Worm (Caenorhabditis elegans) whole organism, L4 larva: ENCODE results near the gene ZK666.11.

Source experiments
- D1046.2 ChIP-seq: fragments of 200-800 bp; sonication (Bioruptor generic); IDR thresholded peaks from 2 replicates; pipeline ENCODE4 v1.3.6; 2022; ENCODE audit warnings: missing genetic modification characterization, missing compliant biosample characterization
- F37D6.2 ChIP-seq: sonication (generic microtip); optimal IDR thresholded peaks from 2 replicates; lab custom pipeline; 2016; ENCODE audit warnings: mild to moderate bottlenecking, missing genetic modification characterization, missing compliant biosample characterization
- Y105C5A.15 ChIP-seq: fragments of 200-800 bp; sonication (Bioruptor generic); IDR thresholded peaks from 2 replicates; pipeline ENCODE4 v1.3.6; 2022; ENCODE audit warnings: missing genetic modification characterization, missing compliant biosample characterization
- Y48G9A.11 ChIP-seq: fragments of 200-800 bp; sonication (Bioruptor generic); IDR thresholded peaks from 2 replicates; pipeline ENCODE4 v1.3.6; 2022; ENCODE audit warnings: missing genetic modification reagents, missing genetic modification characterization, missing compliant biosample characterization
- Y75B8A.6 ChIP-seq: fragments of 200-800 bp; sonication (Bioruptor generic); IDR thresholded peaks from 2 replicates; pipeline ENCODE4 v1.3.6; 2022; ENCODE audit warnings: missing genetic modification reagents, missing genetic modification characterization, missing compliant biosample characterization
- aha-1 ChIP-seq: fragments of 150-350 bp; peaks from one replicate; lab custom pipeline; 2014; ENCODE audit warnings: missing biosample characterization, missing genetic modification characterization
- arid-1 ChIP-seq: fragments of 200-800 bp; sonication (Bioruptor generic); conservative IDR thresholded peaks from 2 replicates; pipeline ENCODE4 v1.3.6; 2022; ENCODE audit warnings: missing genetic modification reagents, missing genetic modification characterization, missing compliant biosample characterization
- ceh-20 ChIP-seq: fragments of 200-800 bp; sonication (Bioruptor generic); IDR thresholded peaks from 2 replicates; pipeline ENCODE4 v1.3.6; 2022; ENCODE audit warnings: missing genetic modification reagents, missing genetic modification characterization, missing compliant biosample characterization
- ceh-62 ChIP-seq: sonication (generic microtip); optimal IDR thresholded peaks from 2 replicates; lab custom pipeline; 2017; ENCODE audit warnings: missing biosample characterization, missing genetic modification characterization
- cey-2 ChIP-seq: sonication (generic microtip); optimal IDR thresholded peaks from 3 replicates; lab custom pipeline; 2017; ENCODE audit warnings: missing genetic modification characterization, mild to moderate bottlenecking, missing compliant biosample characterization, antibody characterized with exemption, borderline replicate concordance; ENCODE audit not compliant: insufficient read depth
- ctbp-1 ChIP-seq: fragments of 200-800 bp; sonication (Bioruptor generic); IDR thresholded peaks from 2 replicates; pipeline ENCODE4 v1.3.6; 2022; ENCODE audit warnings: missing genetic modification reagents, missing genetic modification characterization, missing compliant biosample characterization
- daf-12 ChIP-seq: fragments of 150-350 bp; optimal IDR thresholded peaks from 2 replicates; lab custom pipeline; 2014; ENCODE audit warnings: missing biosample characterization, missing genetic modification reagents, missing genetic modification characterization
- daf-16 ChIP-seq, 3 experiments: sonication (generic microtip); optimal IDR thresholded peaks; 2 replicates each; lab custom pipeline; 2016 to 2017; ENCODE audit warnings: missing genetic modification characterization in 3 of 3, missing genetic modification reagents in 3 of 3, mild to moderate bottlenecking in 2 of 3, missing compliant biosample characterization in 2 of 3, missing biosample characterization in 1 of 3, moderate library complexity in 1 of 3
- daf-19 ChIP-seq: fragments of 200-800 bp; sonication (Bioruptor generic); conservative IDR thresholded peaks from 2 replicates; pipeline ENCODE4 v1.3.6; 2022; ENCODE audit warnings: missing genetic modification characterization, missing compliant biosample characterization
- dmd-8 ChIP-seq: fragments of 200-800 bp; sonication (Bioruptor generic); IDR thresholded peaks from 2 replicates; pipeline ENCODE4 v1.3.6; 2022; ENCODE audit warnings: missing genetic modification characterization, missing compliant biosample characterization
- dmd-9 ChIP-seq: fragments of 200-800 bp; sonication (Bioruptor generic); IDR thresholded peaks from 2 replicates; pipeline ENCODE4 v1.3.6; 2022; ENCODE audit warnings: missing genetic modification reagents, missing genetic modification characterization, missing compliant biosample characterization
- duxl-1 ChIP-seq: sonication (generic microtip); optimal IDR thresholded peaks from 2 replicates; lab custom pipeline; 2016; ENCODE audit warnings: mild to moderate bottlenecking, missing genetic modification characterization, moderate library complexity, missing compliant biosample characterization; ENCODE audit not compliant: poor library complexity
- egl-27 ChIP-seq: sonication (generic microtip); optimal IDR thresholded peaks from 3 replicates; lab custom pipeline; 2017; ENCODE audit warnings: missing biosample characterization, missing genetic modification reagents, missing genetic modification characterization
- egl-43 ChIP-seq: fragments of 200-800 bp; sonication (Bioruptor generic); IDR thresholded peaks from 2 replicates; pipeline ENCODE4 v1.3.6; 2022; ENCODE audit warnings: missing genetic modification reagents, missing genetic modification characterization, missing compliant biosample characterization
- hif-1 ChIP-seq, 2 experiments: sonication (generic microtip); optimal IDR thresholded peaks; 2 replicates each; lab custom pipeline; 2016 to 2017; ENCODE audit warnings: missing compliant biosample characterization in 2 of 2, missing genetic modification characterization in 2 of 2, missing genetic modification reagents in 2 of 2, missing genotype in 2 of 2, mild to moderate bottlenecking in 1 of 2
- hlh-11 ChIP-seq: fragments of 200-800 bp; sonication (Bioruptor generic); optimal IDR thresholded peaks from 2 replicates; lab custom pipeline; 2018; ENCODE audit warnings: mild to moderate bottlenecking, missing genetic modification characterization, missing compliant biosample characterization
- hlh-30 ChIP-seq: sonication (generic microtip); optimal IDR thresholded peaks from 2 replicates; lab custom pipeline; 2017; ENCODE audit warnings: antibody characterized with exemption, mild to moderate bottlenecking, missing genetic modification characterization, missing compliant biosample characterization; ENCODE audit not compliant: insufficient read depth
- lim-7 ChIP-seq: fragments of 200-800 bp; sonication (Bioruptor generic); IDR thresholded peaks from 2 replicates; pipeline ENCODE4 v1.3.6; 2022; ENCODE audit warnings: missing genetic modification characterization, missing compliant biosample characterization
- lin-1 ChIP-seq: fragments of 200-800 bp; sonication (Bioruptor generic); IDR thresholded peaks from 2 replicates; pipeline ENCODE4 v1.3.6; 2022; ENCODE audit warnings: missing genetic modification reagents, missing genetic modification characterization, missing compliant biosample characterization
- lin-13 ChIP-seq: fragments of 150-350 bp; optimal IDR thresholded peaks from 2 replicates; lab custom pipeline; 2014; ENCODE audit warnings: missing biosample characterization, missing genetic modification reagents, missing genetic modification characterization
- lin-15B ChIP-seq: fragments of 150-350 bp; sonication (generic microtip); optimal IDR thresholded peaks from 3 replicates; lab custom pipeline; 2014; ENCODE audit warnings: missing biosample characterization, missing genetic modification characterization
- lir-3 ChIP-seq: sonication (generic microtip); optimal IDR thresholded peaks from 2 replicates; lab custom pipeline; 2016; ENCODE audit warnings: mild to moderate bottlenecking, missing genetic modification characterization, missing compliant biosample characterization
- lsy-2 ChIP-seq, 2 experiments: fragments of 150-350 bp in 1 of 2; sonication (generic microtip) in 1 of 2; optimal IDR thresholded peaks; 2 replicates each; lab custom pipeline; 2014 to 2017; ENCODE audit warnings: missing biosample characterization in 2 of 2, missing genetic modification characterization in 2 of 2
- madf-5 ChIP-seq, 2 experiments: fragments of 200-800 bp; sonication (Bioruptor generic); IDR thresholded peaks; 2 replicates each; pipeline ENCODE4 v1.3.6; 2022; ENCODE audit warnings: missing compliant biosample characterization in 2 of 2, missing genetic modification characterization in 2 of 2
- mdt-29 ChIP-seq: fragments of 200-800 bp; sonication (Bioruptor generic); IDR thresholded peaks from 2 replicates; pipeline ENCODE4 v1.3.6; 2022; ENCODE audit warnings: missing genetic modification reagents, missing genetic modification characterization, missing compliant biosample characterization
- mxl-2 ChIP-seq: fragments of 200-800 bp; sonication (Bioruptor generic); conservative IDR thresholded peaks from 2 replicates; pipeline ENCODE4 v1.3.6; 2022; ENCODE audit warnings: missing genetic modification reagents, missing genetic modification characterization, missing compliant biosample characterization
- nhr-11 ChIP-seq: fragments of 150-350 bp; optimal IDR thresholded peaks from 2 replicates; lab custom pipeline; 2014; ENCODE audit warnings: missing biosample characterization, missing genetic modification characterization
- nhr-111 ChIP-seq: fragments of 200-800 bp; sonication (Bioruptor generic); optimal IDR thresholded peaks from 2 replicates; lab custom pipeline; 2018; ENCODE audit warnings: mild to moderate bottlenecking, missing genetic modification characterization, missing compliant biosample characterization
- nhr-237 ChIP-seq: sonication (generic microtip); optimal IDR thresholded peaks from 2 replicates; lab custom pipeline; 2017; ENCODE audit warnings: missing biosample characterization, missing genetic modification characterization
- nhr-41 ChIP-seq: fragments of 200-800 bp; sonication (Bioruptor generic); IDR thresholded peaks from 2 replicates; pipeline ENCODE4 v1.3.6; 2022; ENCODE audit warnings: missing genetic modification reagents, missing genetic modification characterization, missing compliant biosample characterization
- nhr-42 ChIP-seq: fragments of 200-800 bp; sonication (Bioruptor generic); IDR thresholded peaks from 2 replicates; pipeline ENCODE4 v1.3.6; 2022; ENCODE audit warnings: missing genetic modification characterization, missing compliant biosample characterization
- nhr-6 ChIP-seq: fragments of 150-350 bp; optimal IDR thresholded peaks from 2 replicates; lab custom pipeline; 2014; ENCODE audit warnings: missing biosample characterization, missing genetic modification characterization
- sdz-12 ChIP-seq: fragments of 200-800 bp; sonication (Bioruptor generic); optimal IDR thresholded peaks from 2 replicates; lab custom pipeline; 2018; ENCODE audit warnings: mild to moderate bottlenecking, missing genetic modification characterization, missing compliant biosample characterization
- snpc-4 ChIP-seq: fragments of 150-350 bp; optimal IDR thresholded peaks from 2 replicates; lab custom pipeline; 2014; ENCODE audit warnings: missing biosample characterization, missing genetic modification characterization
- tra-1 ChIP-seq: fragments of 200-800 bp; sonication (Bioruptor generic); IDR thresholded peaks from 2 replicates; pipeline ENCODE4 v1.3.6; 2022; ENCODE audit warnings: missing genetic modification reagents, missing genetic modification characterization, missing compliant biosample characterization
- unc-39 ChIP-seq: sonication (generic microtip); optimal IDR thresholded peaks from 2 replicates; lab custom pipeline; 2017; ENCODE audit warnings: missing biosample characterization, missing genetic modification characterization
- unc-62 ChIP-seq, 3 experiments: fragments of 150-350 bp in 1 of 3; sonication (generic microtip); optimal IDR thresholded peaks in 2 of 3; peaks in 1 of 3; 1 replicate in 1 of 3; 2 replicates in 2 of 3; lab custom pipeline; 2014 to 2017; ENCODE audit warnings: missing biosample characterization in 3 of 3, missing genetic modification characterization in 3 of 3, missing genetic modification reagents in 3 of 3, missing genotype in 1 of 3
- vab-7 ChIP-seq: fragments of 200-800 bp; sonication (Bioruptor generic); IDR thresholded peaks from 2 replicates; pipeline ENCODE4 v1.3.6; 2022; ENCODE audit warnings: missing genetic modification reagents, missing genetic modification characterization, missing compliant biosample characterization
- zag-1 ChIP-seq: fragments of 150-350 bp; optimal IDR thresholded peaks from 2 replicates; lab custom pipeline; 2014; ENCODE audit warnings: missing biosample characterization, missing genetic modification characterization
- zip-2 ChIP-seq: fragments of 150-350 bp; optimal IDR thresholded peaks from 2 replicates; lab custom pipeline; 2014; ENCODE audit warnings: missing biosample characterization, missing genetic modification characterization

ZK666.11 gene

DNA sequence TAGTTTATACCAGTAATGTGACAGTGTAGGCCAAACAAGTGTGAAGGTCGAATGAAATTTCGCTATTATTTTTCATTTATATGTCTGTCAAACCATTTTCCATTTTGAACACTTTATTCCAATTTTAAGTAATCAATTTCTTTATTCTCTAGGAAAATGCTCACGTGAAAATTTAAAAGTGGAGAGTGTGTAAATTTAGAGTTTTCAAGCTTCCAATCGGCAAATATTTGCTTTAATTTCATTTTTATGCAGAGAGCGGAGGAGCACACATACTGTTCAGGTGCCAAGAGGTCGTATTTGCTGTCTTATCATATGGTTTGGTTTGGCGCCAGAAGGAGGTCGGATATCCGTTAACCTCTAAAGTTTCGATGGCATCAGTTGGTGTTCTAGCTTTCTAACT, 35.5 kb upstream of the ZK666.11 start:
- TF ChIP-seq nhr-111 (GFP tag; lab: Kevin White, UChicago): no peak
- no peak for TF ChIP-seq F37D6.2 (tag; lab: Kevin White, UChicago)
- peak; percentile 44 for TF ChIP-seq sdz-12
- peak; percentile 33 for TF ChIP-seq nhr-11 (tag; lab: Kevin White, UChicago)
- TF ChIP-seq aha-1 (tag; lab: Kevin White, UChicago): peak; percentile 74
- no peak for TF ChIP-seq D1046.2
- TF ChIP-seq zip-2 (tag; lab: Kevin White, UChicago): no peak
- 0 out of 4 replicates have a peak, but pooled peaks of 1 of the 2 experiments have one; percentile 11 for TF ChIP-seq madf-5 (GFP tag; IDR thresholded peaks at IDR 0.05; lab: Robert Waterston, UW)
- TF ChIP-seq ceh-20 (GFP tag; lab: Robert Waterston, UW): 0 out of 2 replicates have a peak, but pooled peaks have one; percentile 19
- TF ChIP-seq duxl-1 (tag; lab: Kevin White, UChicago): no peak
- 0 out of 2 replicates have a peak, but pooled peaks have one; percentile 14 for TF ChIP-seq egl-43 (GFP tag; lab: Robert Waterston, UW)
- no peak for TF ChIP-seq lir-3 (tag; lab: Kevin White, UChicago)

DNA sequence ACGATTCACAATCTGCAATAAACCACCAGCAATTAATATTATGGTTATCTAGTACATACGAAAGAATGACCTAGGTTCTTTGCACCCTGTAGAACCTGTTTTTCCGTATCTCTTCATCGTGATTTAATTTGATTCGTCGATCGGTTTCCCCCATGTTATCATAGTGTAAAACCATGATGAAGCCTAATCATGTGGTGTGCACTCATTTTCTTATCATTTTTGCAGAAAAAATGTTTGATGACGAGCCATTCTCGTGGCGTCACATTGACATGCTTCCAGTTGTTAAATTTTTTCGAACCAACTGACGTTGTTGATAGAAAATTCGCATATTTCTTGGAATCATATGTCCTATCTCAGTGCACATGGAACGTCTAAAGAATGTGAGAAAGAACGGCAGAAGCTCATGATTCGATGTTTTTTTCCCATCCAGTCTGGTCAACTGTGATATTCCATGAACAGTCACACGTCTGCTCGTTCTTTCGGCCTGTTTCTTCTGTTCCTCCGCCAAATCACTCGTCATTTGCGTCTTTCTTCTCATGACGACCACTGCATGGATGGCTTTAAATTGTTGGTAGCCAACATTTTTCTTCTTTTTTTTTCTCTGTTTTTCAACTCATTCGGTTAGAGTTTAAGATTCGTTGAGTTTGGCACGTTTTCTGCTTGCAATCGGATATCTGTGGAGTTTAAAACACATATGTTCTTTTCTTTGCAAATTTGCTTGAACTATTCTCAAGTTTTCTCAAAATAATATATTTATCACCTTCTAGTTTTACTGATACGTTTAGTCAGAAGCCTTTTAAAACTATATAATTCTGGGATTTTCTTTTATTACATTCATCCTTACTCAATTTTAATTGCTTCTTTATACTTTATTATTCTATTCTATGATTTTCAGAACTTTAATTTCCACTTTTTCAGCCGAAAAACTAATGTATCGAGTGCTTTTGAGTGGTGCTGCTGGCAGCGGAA, 34.7 kb upstream of the ZK666.11 start, which contains the start of gene ZK673.2:
Gene ZK673.2 (plus strand): TSS at position 919 of the 969 bp plus-strand sequence.
- TF ChIP-seq lin-1: peak; percentile 43; the same call in 1 of the 2 replicates
- TF ChIP-seq vab-7 (GFP tag; lab: Robert Waterston, UW): no peak
- TF ChIP-seq nhr-41 (GFP tag; lab: Robert Waterston, UW): peak; percentile 25; the same call in 1 of the 2 replicates
- TF ChIP-seq hif-1 (tag; optimal IDR thresholded peaks at IDR 0.05; lab: Kevin White, UChicago): peak in 1 of 2 experiments; percentile 72
- no peak for TF ChIP-seq lin-15B
- TF ChIP-seq egl-27: no peak
- TF ChIP-seq unc-39 (tag; lab: Kevin White, UChicago): no peak
- TF ChIP-seq nhr-237 (tag; lab: Kevin White, UChicago): no peak
- TF ChIP-seq lin-13 (GFP tag; lab: Kevin White, UChicago): no peak
- TF ChIP-seq Y75B8A.6: no peak
- TF ChIP-seq zag-1: no peak
- TF ChIP-seq Y105C5A.15 (GFP tag; lab: Robert Waterston, UW): no peak
- TF ChIP-seq ctbp-1 (GFP tag; lab: Robert Waterston, UW): no peak
- TF ChIP-seq madf-5 (GFP tag; IDR thresholded peaks at IDR 0.05; lab: Robert Waterston, UW): no peak
- no peak for TF ChIP-seq arid-1
- TF ChIP-seq mdt-29 (GFP tag; lab: Robert Waterston, UW): peak; percentile 26; the same call in 1 of the 2 replicates
- TF ChIP-seq nhr-111 (GFP tag; lab: Kevin White, UChicago): no peak
- peak in 1 of 2 experiments; percentile 28 for TF ChIP-seq daf-16 (GFP tag; optimal IDR thresholded peaks at IDR 0.05; lab: Kevin White, UChicago)
- peak; percentile 61 for TF ChIP-seq daf-16 (tag; optimal IDR thresholded peaks at IDR 0.05; lab: Kevin White, UChicago)
- no peak for TF ChIP-seq daf-12 (tag; lab: Kevin White, UChicago)
- TF ChIP-seq hlh-30 (tag; lab: Kevin White, UChicago): peak; percentile 83
- no peak for TF ChIP-seq Y48G9A.11
- TF ChIP-seq dmd-8 (GFP tag; lab: Robert Waterston, UW): 0 out of 2 replicates have a peak, but pooled peaks have one; percentile 34
- no peak for TF ChIP-seq D1046.2
- TF ChIP-seq cey-2 (tag; lab: Kevin White, UChicago): peak; percentile 49
- TF ChIP-seq lim-7 (GFP tag; lab: Robert Waterston, UW): no peak
- no peak for TF ChIP-seq nhr-6 (tag; lab: Kevin White, UChicago)
- TF ChIP-seq hlh-11 (tag; lab: Kevin White, UChicago): peak; percentile 89
- TF ChIP-seq nhr-42 (GFP tag; lab: Robert Waterston, UW): no peak
- TF ChIP-seq daf-19: no peak
- TF ChIP-seq snpc-4 (tag; lab: Kevin White, UChicago): no peak
- peak in 1 of 2 experiments; percentile 99 for TF ChIP-seq unc-62 (GFP tag; optimal IDR thresholded peaks at IDR 0.05 in 1 of 2; lab: Kevin White, UChicago)
- TF ChIP-seq unc-62 (tag; optimal IDR thresholded peaks at IDR 0.05; lab: Kevin White, UChicago): no peak
- peak in 1 of 2 experiments; percentile 28 for TF ChIP-seq lsy-2 (tag; optimal IDR thresholded peaks at IDR 0.05; lab: Kevin White, UChicago)
- no peak for TF ChIP-seq ceh-62 (tag; lab: Kevin White, UChicago)
- TF ChIP-seq tra-1 (GFP tag; lab: Robert Waterston, UW): peak; percentile 67
- no peak for TF ChIP-seq dmd-9 (GFP tag; lab: Robert Waterston, UW)
- no peak for TF ChIP-seq mxl-2 (GFP tag; lab: Robert Waterston, UW)
